Worm (Caenorhabditis elegans) whole organism, early embryonic: ENCODE measurements around the gene sra-36.

Experiments
- B0310.2 ChIP-seq: sonication (generic microtip); optimal IDR thresholded peaks from 2 replicates; lab custom pipeline; 2016; ENCODE audit warnings: mild to moderate bottlenecking, missing genetic modification characterization, missing compliant biosample characterization
- F13C5.2 ChIP-seq: sonication (generic microtip); optimal IDR thresholded peaks from 2 replicates; lab custom pipeline; 2017; ENCODE audit warnings: mild to moderate bottlenecking, missing genetic modification characterization, inconsistent platforms, missing compliant biosample characterization
- aly-1 ChIP-seq: sonication (generic microtip); optimal IDR thresholded peaks from 2 replicates; lab custom pipeline; 2016; ENCODE audit warnings: missing genetic modification characterization, missing compliant biosample characterization
- ama-1 ChIP-seq: fragments of 150-350 bp; optimal IDR thresholded peaks from 2 replicates; lab custom pipeline; 2014
- ceh-13 ChIP-seq: fragments of 200-800 bp; sonication (Bioruptor generic); optimal IDR thresholded peaks from 2 replicates; lab custom pipeline; 2018; ENCODE audit warnings: mild to moderate bottlenecking, missing genetic modification characterization, missing compliant biosample characterization
- ceh-36 ChIP-seq: sonication (generic microtip); optimal IDR thresholded peaks from 2 replicates; lab custom pipeline; 2016; ENCODE audit warnings: missing genetic modification characterization, inconsistent platforms, missing compliant biosample characterization
- ets-7 ChIP-seq: sonication (generic microtip); optimal IDR thresholded peaks from 2 replicates; lab custom pipeline; 2016; ENCODE audit warnings: missing genotype, missing genetic modification characterization, missing compliant biosample characterization
- flt-1 ChIP-seq: fragments of 200-800 bp; sonication (Bioruptor generic); IDR thresholded peaks from 2 replicates; pipeline ENCODE4 v1.3.6; 2022; ENCODE audit warnings: missing genetic modification characterization, missing compliant biosample characterization
- hmbx-1 ChIP-seq: sonication (generic microtip); optimal IDR thresholded peaks from 2 replicates; lab custom pipeline; 2016; ENCODE audit warnings: mild to moderate bottlenecking, missing genetic modification characterization, missing compliant biosample characterization
- hmg-4 ChIP-seq: fragments of 200-800 bp; sonication (Bioruptor generic); optimal IDR thresholded peaks from 2 replicates; lab custom pipeline; 2018; ENCODE audit warnings: mild to moderate bottlenecking, missing genetic modification characterization, missing compliant biosample characterization
- hnd-1 ChIP-seq: sonication (generic microtip); optimal IDR thresholded peaks from 2 replicates; lab custom pipeline; 2016; ENCODE audit warnings: missing genetic modification characterization, missing compliant biosample characterization
- pes-1 ChIP-seq: fragments of 200-800 bp; sonication (Bioruptor generic); IDR thresholded peaks from 2 replicates; pipeline ENCODE4 v1.3.6; 2022; ENCODE audit warnings: missing genetic modification reagents, missing genetic modification characterization, missing compliant biosample characterization
- scrt-1 ChIP-seq: fragments of 200-800 bp; sonication (Bioruptor generic); IDR thresholded peaks from 2 replicates; pipeline ENCODE4 v1.3.6; 2022; ENCODE audit warnings: missing genetic modification characterization, missing compliant biosample characterization
- tbx-11 ChIP-seq: fragments of 200-800 bp; sonication (Bioruptor generic); IDR thresholded peaks from 2 replicates; pipeline ENCODE4 v1.3.6; 2022; ENCODE audit warnings: missing genetic modification characterization, missing compliant biosample characterization
- tbx-37 ChIP-seq: fragments of 200-800 bp; sonication (Bioruptor generic); conservative IDR thresholded peaks from 2 replicates; pipeline ENCODE4 v1.3.6; 2022; ENCODE audit warnings: missing genetic modification reagents, missing genetic modification characterization, missing compliant biosample characterization
- tra-4 ChIP-seq: sonication (generic microtip); optimal IDR thresholded peaks from 2 replicates; lab custom pipeline; 2017; ENCODE audit warnings: missing genetic modification characterization, missing compliant biosample characterization

sra-36 gene

DNA sequence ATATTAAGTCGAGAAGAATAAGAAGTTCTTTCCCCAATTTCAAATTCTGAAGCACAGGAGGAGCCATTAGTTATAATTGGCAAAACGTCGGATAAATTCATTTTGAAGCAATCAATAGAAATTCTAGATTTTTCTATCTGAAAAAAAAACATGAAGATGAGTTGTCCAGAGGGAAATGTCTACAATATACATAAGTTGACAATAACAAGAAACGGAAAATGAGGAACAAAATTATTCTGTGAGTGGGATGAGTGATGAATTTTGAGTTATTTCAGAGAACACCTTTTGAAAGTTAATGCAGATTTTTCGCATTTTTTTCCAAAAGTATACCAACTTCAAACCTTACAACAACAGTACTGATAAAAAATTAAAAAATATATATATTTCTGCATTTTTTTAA lies at the start of gene sra-36:
sra-36 (minus strand) TSS at position 101 of the 400 bp plus-strand sequence.
- no peak for TF ChIP-seq flt-1 (GFP tag; lab: Robert Waterston, UW)
- no peak for TF ChIP-seq aly-1 (tag; lab: Kevin White, UChicago)
- TF ChIP-seq ceh-13 (GFP tag; lab: Kevin White, UChicago), result no peak
- no peak for TF ChIP-seq hnd-1 (tag; lab: Kevin White, UChicago)
- no peak for TF ChIP-seq tbx-11 (GFP tag; lab: Robert Waterston, UW)
- no peak for TF ChIP-seq ama-1 (lab: Kevin White, UChicago)
- TF ChIP-seq hmbx-1 (tag; lab: Kevin White, UChicago), result no peak
- TF ChIP-seq pes-1 (GFP tag; lab: Robert Waterston, UW), result no peak
- TF ChIP-seq ceh-36 (tag; lab: Kevin White, UChicago), result no peak

DNA sequence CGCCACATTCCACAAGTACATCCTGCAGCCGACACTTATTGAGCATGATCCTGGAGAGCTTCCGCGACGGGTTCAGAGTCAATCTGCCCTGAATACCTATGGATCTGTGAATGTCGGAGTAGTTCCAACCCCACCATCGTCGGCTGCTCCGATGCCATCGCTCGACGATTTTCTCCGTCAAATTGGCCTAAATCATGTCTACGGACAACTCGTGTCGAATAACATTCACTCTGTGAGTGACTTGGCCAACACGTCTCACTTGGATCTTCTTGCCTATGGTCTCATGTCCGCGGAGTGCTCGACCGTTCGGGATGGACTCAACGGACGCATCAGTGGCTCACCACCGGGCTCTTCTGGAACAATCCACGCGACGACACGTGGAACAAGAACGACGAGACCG lies 49.6 kb upstream of the sra-36 start:
- TF ChIP-seq ama-1 (lab: Kevin White, UChicago) (no peak), pes-1 (GFP tag; lab: Robert Waterston, UW) (no peak), ets-7 (tag; lab: Kevin White, UChicago) (no peak), tra-4 (tag; lab: Kevin White, UChicago) (no peak), aly-1 (tag; lab: Kevin White, UChicago) (no peak), scrt-1 (GFP tag; lab: Robert Waterston, UW) (no peak), ceh-36 (tag; lab: Kevin White, UChicago) (no peak), hmbx-1 (tag; lab: Kevin White, UChicago) (no peak)

DNA sequence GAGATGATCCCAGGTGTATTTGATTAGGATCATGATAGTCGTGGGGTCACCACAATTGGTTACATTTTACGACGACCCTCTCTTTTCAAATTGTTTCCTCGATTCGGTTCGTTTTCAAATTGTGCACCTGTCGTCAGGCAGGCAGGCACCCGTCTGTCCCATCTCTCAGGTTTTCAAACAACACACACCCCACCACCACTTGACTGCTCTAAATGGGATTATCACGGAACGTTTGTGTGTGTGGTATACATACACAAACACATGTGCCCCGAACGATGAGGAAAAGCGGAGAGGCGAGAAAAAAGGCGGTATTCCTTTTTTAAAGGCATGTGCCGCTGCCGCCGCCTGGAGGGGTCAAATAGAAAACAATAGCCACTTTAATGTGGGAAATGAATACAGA lies 44.8 kb upstream of the sra-36 start:
- no peak for TF ChIP-seq tbx-37 (GFP tag; lab: Robert Waterston, UW)
- TF ChIP-seq ceh-13 (GFP tag; lab: Kevin White, UChicago), result no peak
- TF ChIP-seq tbx-11 (GFP tag; lab: Robert Waterston, UW), result no peak
- no peak for TF ChIP-seq ama-1 (lab: Kevin White, UChicago)
- TF ChIP-seq ceh-36 (tag; lab: Kevin White, UChicago), result peak; percentile 54
- peak; percentile 10 for TF ChIP-seq hmg-4 (GFP tag; lab: Kevin White, UChicago)

DNA sequence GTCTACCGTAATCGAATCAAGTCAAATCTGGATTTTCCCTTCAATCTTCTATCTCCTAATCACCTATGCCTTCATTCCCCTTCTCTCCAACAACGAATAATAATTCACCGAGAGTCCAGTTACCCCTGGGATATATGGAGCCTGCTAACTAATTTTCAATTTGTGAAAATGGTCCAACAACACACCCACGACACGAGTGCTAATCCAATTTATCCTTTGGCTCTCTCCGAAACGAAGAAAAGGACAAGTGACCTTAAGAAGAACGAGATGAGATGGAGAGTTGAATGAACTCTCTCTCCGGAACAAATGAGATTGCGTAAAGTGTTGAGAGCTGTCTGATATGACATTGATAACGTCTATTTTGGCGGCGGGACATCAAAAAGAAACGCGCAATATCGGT lies 43.8 kb upstream of the sra-36 start:
- TF ChIP-seq hmbx-1 (tag; lab: Kevin White, UChicago), result no peak

DNA sequence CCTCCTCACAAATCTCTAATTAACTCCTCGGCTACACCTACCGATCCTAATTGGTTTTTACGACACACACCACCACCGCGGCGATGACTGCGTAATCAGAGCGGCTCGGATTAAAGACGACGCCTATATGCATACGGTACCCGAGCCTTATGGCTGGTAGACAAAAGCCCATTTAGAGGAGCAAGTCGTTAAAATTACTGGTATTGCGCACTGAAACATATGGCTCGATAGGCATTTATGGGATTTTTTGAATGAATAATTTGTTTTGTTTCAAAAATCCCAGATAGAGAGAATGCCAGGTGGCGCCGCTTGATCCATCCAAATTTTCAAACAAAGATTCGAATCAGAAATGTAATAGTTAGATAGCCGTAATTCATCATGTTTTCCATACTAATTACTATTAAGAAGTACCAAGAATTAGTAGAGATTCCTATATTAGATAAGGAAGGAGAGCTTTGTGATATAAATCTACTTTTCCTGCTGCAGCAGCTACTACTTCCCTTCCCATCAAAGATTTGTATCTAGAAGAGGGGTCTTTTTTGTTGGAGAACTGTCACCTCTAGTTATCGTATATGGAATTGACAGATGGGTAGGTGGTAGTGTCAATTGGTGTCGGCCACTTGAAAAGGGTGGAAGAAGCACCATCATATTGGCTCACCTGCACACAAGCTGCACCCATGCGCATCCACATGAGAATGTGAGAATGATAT lies 42.8 kb upstream of the sra-36 start:
- no peak for TF ChIP-seq aly-1 (tag; lab: Kevin White, UChicago)

DNA sequence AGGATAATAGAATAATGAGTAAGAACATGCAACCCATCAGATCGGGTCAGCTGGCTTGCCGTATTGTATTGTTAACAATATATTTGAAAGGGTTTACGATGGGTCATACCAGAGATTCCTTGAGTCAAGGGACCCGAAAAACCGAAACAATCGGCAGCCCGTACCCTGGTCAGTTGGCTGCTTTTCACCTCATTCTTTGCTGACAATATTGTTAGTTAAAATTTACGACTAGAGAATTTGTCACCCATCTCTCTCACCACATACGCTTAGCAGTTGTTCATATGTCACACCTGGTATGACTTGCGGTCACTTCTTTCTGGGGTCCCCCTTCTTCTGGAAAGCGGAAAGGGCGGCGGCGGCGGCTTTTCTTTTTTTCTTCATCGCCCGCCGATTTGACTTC lies 40.6 kb upstream of the sra-36 start:
- TF ChIP-seq tbx-37 (GFP tag; lab: Robert Waterston, UW) (no peak), pes-1 (GFP tag; lab: Robert Waterston, UW) (0 out of 2 replicates have a peak, but pooled peaks have one; percentile 26)

DNA sequence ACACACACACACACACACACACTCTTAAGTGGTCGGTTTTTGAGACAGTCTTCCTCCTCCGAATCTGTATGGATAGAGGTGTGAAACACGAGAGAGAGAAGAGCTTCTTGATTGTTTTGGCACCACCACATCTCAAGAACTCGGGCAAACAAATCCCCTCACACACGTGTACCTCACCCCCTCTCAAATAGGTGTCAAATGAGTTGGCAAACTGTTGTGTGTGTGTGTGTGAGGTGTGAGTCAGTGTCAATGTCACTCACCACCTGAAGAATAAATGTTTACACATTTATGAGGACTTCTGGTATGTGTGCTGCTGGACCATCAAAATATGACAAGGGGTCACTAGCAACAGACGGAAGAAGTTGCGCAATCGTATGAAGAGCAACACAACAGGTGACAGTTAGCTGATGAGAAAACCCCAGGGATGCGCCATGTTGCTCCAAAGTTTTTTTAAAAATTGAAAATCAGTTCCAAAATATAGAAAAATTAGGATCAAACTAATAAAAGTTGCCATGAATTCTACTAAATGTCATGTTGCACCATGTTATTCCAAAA lies 39.5 kb upstream of the sra-36 start:
- TF ChIP-seq B0310.2 (tag; lab: Kevin White, UChicago) (no peak), flt-1 (GFP tag; lab: Robert Waterston, UW) (no peak), hmbx-1 (tag; lab: Kevin White, UChicago) (no peak), tbx-11 (GFP tag; lab: Robert Waterston, UW) (no peak), F13C5.2 (tag; lab: Kevin White, UChicago) (no peak), tbx-37 (GFP tag; lab: Robert Waterston, UW) (no peak), ama-1 (lab: Kevin White, UChicago) (no peak), scrt-1 (GFP tag; lab: Robert Waterston, UW) (no peak), pes-1 (GFP tag; lab: Robert Waterston, UW) (no peak), ets-7 (tag; lab: Kevin White, UChicago) (no peak), tra-4 (tag; lab: Kevin White, UChicago) (no peak)

DNA sequence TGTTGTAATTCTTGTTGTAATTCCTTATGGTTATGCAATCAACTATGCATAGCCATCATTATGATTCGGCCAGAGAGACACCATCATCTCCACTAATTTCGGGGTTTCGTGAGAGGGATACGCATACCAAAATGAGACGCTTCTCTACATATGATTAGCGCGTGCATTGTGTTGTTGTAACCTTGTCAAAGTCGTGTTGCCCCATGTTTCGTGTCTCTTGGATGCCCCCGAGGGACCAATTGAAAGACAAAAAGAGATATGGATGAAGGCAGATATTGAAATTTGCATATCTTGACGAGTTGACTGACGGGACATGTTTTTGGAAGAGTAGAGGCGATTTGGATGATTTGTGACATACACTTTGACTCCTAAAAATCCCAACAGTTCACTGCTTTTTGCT lies 38.8 kb upstream of the sra-36 start:
- TF ChIP-seq flt-1 (GFP tag; lab: Robert Waterston, UW), result 0 out of 2 replicates have a peak, but pooled peaks have one; percentile 14
- TF ChIP-seq tbx-37 (GFP tag; lab: Robert Waterston, UW), result no peak

DNA sequence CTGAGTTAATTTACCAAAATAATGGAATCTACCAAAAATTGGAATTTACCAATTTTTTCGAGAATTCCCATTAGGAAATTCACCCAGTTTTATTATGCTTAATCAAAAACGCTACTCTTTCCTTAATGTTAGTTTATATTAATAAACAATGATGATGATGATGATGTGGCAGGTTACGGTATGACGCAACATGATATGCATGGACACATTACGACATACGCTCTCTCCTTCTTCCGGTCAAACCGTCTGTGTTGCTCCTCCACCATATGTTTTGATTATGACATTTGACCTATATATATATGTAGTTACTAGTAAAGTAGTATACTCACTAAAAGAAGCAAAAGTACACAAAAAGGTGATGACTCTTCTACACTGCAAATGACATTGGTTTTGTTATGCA lies 36.9 kb upstream of the sra-36 start:
- no peak for TF ChIP-seq hmbx-1 (tag; lab: Kevin White, UChicago)
- TF ChIP-seq ets-7 (tag; lab: Kevin White, UChicago), result peak; percentile 92
